Fruit fly (Drosophila melanogaster): ENCODE data around the gene loh.

dm6 chr2L:10483073-10483472, 40.7 kb downstream of the loh start, which contains the start of gene Grip75:
- TF ChIP-seq CG8478 (optimal IDR thresholded peaks at IDR 0.05) (no peak), CTCF (optimal IDR thresholded peaks at IDR 0.05) (no peak)

Data from S2 (cell line).